3 fruit fly cellular contexts compared by ENCODE assay signal in the genomic region with DNA sequence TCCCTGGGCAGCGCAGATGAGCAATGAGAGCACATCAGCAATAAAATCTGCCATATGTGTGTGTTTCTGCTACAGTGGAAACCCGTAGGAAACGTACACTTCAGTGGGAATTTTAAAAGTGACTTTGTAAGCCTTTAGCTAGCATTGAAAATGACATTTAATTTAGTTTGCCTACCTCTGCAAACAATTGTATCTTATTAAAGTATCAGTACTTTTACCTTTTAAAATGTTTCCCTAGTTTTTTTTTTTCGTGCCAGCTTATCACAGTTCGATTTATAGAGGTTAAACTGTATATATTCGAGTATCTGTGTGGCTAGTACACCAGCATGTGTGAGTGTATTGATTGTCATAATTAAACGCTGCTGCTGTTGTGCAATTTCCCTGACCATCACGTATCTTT.
TF ChIP-seq lines count a peak whose summit lies in the region.

No protein-coding gene starts in this region.

- no peak for TF ChIP-seq CTCF in whole organism, embryonic (GFP tag; optimal IDR thresholded peaks at IDR 0.05; lab: Kevin White, UChicago)

TF ChIP-seq in whole organism, embryonic, 481 proteins besides CTCF, POLR2A, EP300 and RAD21:
- no peak for TF ChIP-seq Trl (optimal IDR thresholded peaks at IDR 0.05; lab: Kevin White, UChicago)
- TF ChIP-seq Trl (GFP tag; optimal IDR thresholded peaks at IDR 0.05; lab: Kevin White, UChicago): no peak
- TF ChIP-seq PHDP (tag; optimal IDR thresholded peaks at IDR 0.05; lab: Kevin White, UChicago): no peak
- TF ChIP-seq lola (GFP tag; optimal IDR thresholded peaks at IDR 0.05; lab: Kevin White, UChicago): no peak
- no peak for TF ChIP-seq ase (GFP tag; IDR thresholded peaks at IDR 0.05; lab: Robert Waterston, UW)
- TF ChIP-seq nom (GFP tag; optimal IDR thresholded peaks at IDR 0.05; lab: Kevin White, UChicago): peak; percentile 1
- TF ChIP-seq CG14014 (GFP tag; IDR thresholded peaks at IDR 0.05; lab: Robert Waterston, UW): no peak
- no peak for TF ChIP-seq CG18599 (GFP tag; optimal IDR thresholded peaks at IDR 0.05; lab: Kevin White, UChicago)
- TF ChIP-seq tx (GFP tag; optimal IDR thresholded peaks at IDR 0.05; lab: Kevin White, UChicago): no peak
- TF ChIP-seq zfh2 (GFP tag; optimal IDR thresholded peaks at IDR 0.05; lab: Kevin White, UChicago): no peak
- no peak for TF ChIP-seq CG11695 (GFP tag; IDR thresholded peaks at IDR 0.05; lab: Robert Waterston, UW)
- TF ChIP-seq Ptx1 (GFP tag; IDR thresholded peaks at IDR 0.05; lab: Robert Waterston, UW): no peak
- peak; percentile 51 for TF ChIP-seq sens (GFP tag; lab: Kevin White, UChicago)
- peak; percentile 4 for TF ChIP-seq CG11504 (tag; optimal IDR thresholded peaks at IDR 0.05; lab: Kevin White, UChicago)
- TF ChIP-seq Med (GFP tag; lab: Kevin White, UChicago): peak; percentile 19
- no peak for TF ChIP-seq ro (GFP tag; IDR thresholded peaks at IDR 0.05; lab: Robert Waterston, UW)
- TF ChIP-seq grau (tag; optimal IDR thresholded peaks at IDR 0.05; lab: Kevin White, UChicago): peak; percentile 44
- no peak for TF ChIP-seq Asciz (GFP tag; optimal IDR thresholded peaks at IDR 0.05; lab: Kevin White, UChicago)
- TF ChIP-seq Drgx (GFP tag; IDR thresholded peaks at IDR 0.05; lab: Robert Waterston, UW): 0 out of 2 replicates have a peak, but pooled peaks have one; percentile 17
- TF ChIP-seq h (optimal IDR thresholded peaks at IDR 0.05; lab: Kevin White, UChicago): no peak
- no peak for TF ChIP-seq klu (GFP tag; IDR thresholded peaks at IDR 0.05; lab: Robert Waterston, UW)
- no peak for TF ChIP-seq CG18476 (GFP tag; optimal IDR thresholded peaks at IDR 0.05; lab: Kevin White, UChicago)

TF ChIP-seq in whole organism, prepupa, 60 proteins besides CTCF, POLR2A, EP300 and RAD21 (continues in another document):
- TF ChIP-seq CG7368 (GFP tag; optimal IDR thresholded peaks at IDR 0.05; lab: Kevin White, UChicago) (peak; percentile 26), esn (GFP tag; optimal IDR thresholded peaks at IDR 0.05; lab: Kevin White, UChicago) (no peak), Gug (GFP tag; IDR thresholded peaks at IDR 0.05; lab: Robert Waterston, UW) (peak; percentile 26; the same call in 1 of the 2 replicates), svp (GFP tag; lab: Kevin White, UChicago) (peak; percentile 27), CG8632 (GFP tag; optimal IDR thresholded peaks at IDR 0.05; lab: Kevin White, UChicago) (no peak), topi (GFP tag; optimal IDR thresholded peaks at IDR 0.05; lab: Kevin White, UChicago) (no peak), CG8119 (GFP tag; IDR thresholded peaks at IDR 0.05; lab: Robert Waterston, UW) (no peak; the same call in 2 of the 3 replicates), Eip75B (GFP tag; optimal IDR thresholded peaks at IDR 0.05; lab: Kevin White, UChicago) (peak; percentile 47), CG31627 (GFP tag; optimal IDR thresholded peaks at IDR 0.05; lab: Kevin White, UChicago) (no peak), Hr38 (GFP tag; optimal IDR thresholded peaks at IDR 0.05; lab: Kevin White, UChicago) (no peak), Met (GFP tag; optimal IDR thresholded peaks at IDR 0.05; lab: Kevin White, UChicago) (no peak), Hr4 (GFP tag; optimal IDR thresholded peaks at IDR 0.05; lab: Kevin White, UChicago) (peak; percentile 60), Eip93F (GFP tag; optimal IDR thresholded peaks at IDR 0.05; lab: Kevin White, UChicago) (no peak), Lpt (GFP tag; optimal IDR thresholded peaks at IDR 0.05; lab: Kevin White, UChicago) (peak; percentile 26), CG6854 (GFP tag; optimal IDR thresholded peaks at IDR 0.05; lab: Kevin White, UChicago) (no peak), CG6163 (GFP tag; IDR thresholded peaks at IDR 0.05; lab: Robert Waterston, UW) (peak; percentile 39; the same call in 1 of the 3 replicates), dsx (GFP tag; optimal IDR thresholded peaks at IDR 0.05; lab: Kevin White, UChicago; ENCODE audit: poor library complexity, severe bottlenecking) (peak; percentile 27), CG8319 (GFP tag; optimal IDR thresholded peaks at IDR 0.05; lab: Kevin White, UChicago) (no peak), CG16779 (tag; optimal IDR thresholded peaks at IDR 0.05; lab: Kevin White, UChicago) (peak; percentile 15), net (GFP tag; optimal IDR thresholded peaks at IDR 0.05; lab: Kevin White, UChicago) (peak; percentile 9), fd85E (GFP tag; optimal IDR thresholded peaks at IDR 0.05; lab: Kevin White, UChicago) (no peak), vri (GFP tag; optimal IDR thresholded peaks at IDR 0.05; lab: Kevin White, UChicago) (no peak), fkh (GFP tag; optimal IDR thresholded peaks at IDR 0.05; lab: Kevin White, UChicago) (no peak), cyc (GFP tag; optimal IDR thresholded peaks at IDR 0.05; lab: Kevin White, UChicago) (no peak), pdm3 (GFP tag; optimal IDR thresholded peaks at IDR 0.05; lab: Kevin White, UChicago) (peak; percentile 59), Sox15 (GFP tag; optimal IDR thresholded peaks at IDR 0.05; lab: Kevin White, UChicago) (peak; percentile 13), CG1621 (tag; optimal IDR thresholded peaks at IDR 0.05; lab: Kevin White, UChicago) (peak; percentile 28), CG6792 (GFP tag; optimal IDR thresholded peaks at IDR 0.05; lab: Kevin White, UChicago) (peak; percentile 11), salr (GFP tag; optimal IDR thresholded peaks at IDR 0.05; lab: Kevin White, UChicago) (peak in 1 of 2 experiments; percentile 31), Ets21C (GFP tag; optimal IDR thresholded peaks at IDR 0.05; lab: Kevin White, UChicago) (no peak), dac (GFP tag; optimal IDR thresholded peaks at IDR 0.05; lab: Kevin White, UChicago) (peak; percentile 2), Sox102F (GFP tag; optimal IDR thresholded peaks at IDR 0.05; lab: Kevin White, UChicago) (no peak), Eip78C (GFP tag; lab: Kevin White, UChicago) (peak; percentile 82), eg (GFP tag; IDR thresholded peaks at IDR 0.05; lab: Robert Waterston, UW) (0 out of 3 replicates have a peak, but pooled peaks have one; percentile 50)

TF ChIP-seq in whole organism, pupa, 21 proteins besides CTCF, POLR2A, EP300 and RAD21:
- TF ChIP-seq CG15710 (tag; optimal IDR thresholded peaks at IDR 0.05; lab: Kevin White, UChicago) (peak; percentile 66), fd96Ca (GFP tag; IDR thresholded peaks at IDR 0.05; lab: Robert Waterston, UW) (0 out of 3 replicates have a peak, but pooled peaks have one; percentile 15), CG14655 (GFP tag; optimal IDR thresholded peaks at IDR 0.05; lab: Kevin White, UChicago) (peak; percentile 61), rn (GFP tag; IDR thresholded peaks at IDR 0.05; lab: Robert Waterston, UW) (no peak), CG8159 (tag; optimal IDR thresholded peaks at IDR 0.05; lab: Kevin White, UChicago) (peak; percentile 75), CG10348 (GFP tag; IDR thresholded peaks at IDR 0.05; lab: Robert Waterston, UW) (no peak), CG34367 (tag; optimal IDR thresholded peaks at IDR 0.05; lab: Kevin White, UChicago) (peak; percentile 16), CG4496 (GFP tag; IDR thresholded peaks at IDR 0.05; lab: Robert Waterston, UW) (no peak), Pif1B (GFP tag; optimal IDR thresholded peaks at IDR 0.05; lab: Kevin White, UChicago) (peak; percentile 44), CG9948 (tag; optimal IDR thresholded peaks at IDR 0.05; lab: Kevin White, UChicago) (peak; percentile 56), Pif1A (GFP tag; optimal IDR thresholded peaks at IDR 0.05; lab: Kevin White, UChicago) (peak; percentile 54), CG17806 (tag; optimal IDR thresholded peaks at IDR 0.05; lab: Kevin White, UChicago) (peak; percentile 63), CG8301 (tag; optimal IDR thresholded peaks at IDR 0.05; lab: Kevin White, UChicago) (peak; percentile 58), CG32121 (GFP tag; IDR thresholded peaks at IDR 0.05; lab: Robert Waterston, UW) (0 out of 2 replicates have a peak, but pooled peaks have one; percentile 19), Snoo (tag; optimal IDR thresholded peaks at IDR 0.05; lab: Kevin White, UChicago) (no peak), CG12605 (GFP tag; IDR thresholded peaks at IDR 0.05; lab: Robert Waterston, UW) (no peak)
